Worm (Caenorhabditis elegans) whole organism, young adult: ENCODE data around the gene C50E3.11.

Experiments
- F49E8.2 ChIP-seq: sonication (generic microtip); optimal IDR thresholded peaks from 3 replicates; lab custom pipeline; 2017; ENCODE audit warnings: missing genetic modification characterization, mild to moderate bottlenecking, missing compliant biosample characterization, antibody characterized with exemption, moderate library complexity; ENCODE audit not compliant: insufficient read depth
- F55B11.4 ChIP-seq: sonication (generic microtip); optimal IDR thresholded peaks from 2 replicates; lab custom pipeline; 2016; ENCODE audit warnings: missing compliant biosample characterization, missing genetic modification characterization, borderline replicate concordance; ENCODE audit not compliant: insufficient read depth
- ama-1 ChIP-seq, 3 experiments: fragments of 150-350 bp in 1 of 3; sonication (generic microtip) in 2 of 3; optimal IDR thresholded peaks; 2 replicates each; lab custom pipeline; 2014 to 2018; ENCODE audit warnings: missing biosample characterization in 2 of 3, missing genetic modification characterization in 2 of 3, missing genetic modification reagents in 2 of 3
- him-1 ChIP-seq: sonication (generic microtip); optimal IDR thresholded peaks from 2 replicates; lab custom pipeline; 2016; ENCODE audit warnings: missing genotype, missing genetic modification reagents, missing genetic modification characterization, missing compliant biosample characterization
- snpc-4 ChIP-seq, 5 experiments: fragments of 150-350 bp in 1 of 5; sonication (generic microtip) in 4 of 5; optimal IDR thresholded peaks; 2 replicates each; lab custom pipeline; 2014 to 2018; ENCODE audit warnings: missing genetic modification characterization in 5 of 5, missing biosample characterization in 3 of 5, antibody characterized with exemption in 2 of 5, mild to moderate bottlenecking in 2 of 5, missing compliant biosample characterization in 2 of 5, missing genotype in 2 of 5, moderate library complexity in 2 of 5, missing genetic modification reagents in 1 of 5

DNA sequence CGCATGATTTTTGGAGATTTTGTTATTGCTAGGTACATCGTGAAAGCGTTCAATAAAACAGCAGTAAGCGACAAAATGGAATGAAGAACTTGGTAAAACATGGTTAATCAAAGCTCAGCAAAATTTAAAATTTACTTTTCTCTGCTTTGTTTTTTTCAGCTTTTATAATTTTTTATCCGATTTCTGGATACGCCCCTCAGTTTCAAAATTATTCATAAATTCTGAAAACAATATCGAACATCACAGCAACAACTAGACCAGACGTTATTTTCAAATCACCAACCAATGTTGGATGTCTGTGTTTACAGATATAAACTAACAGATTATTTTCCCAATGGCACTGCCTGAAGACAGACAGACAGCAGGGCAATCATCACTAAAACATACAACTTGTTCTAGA is 31.4 kb upstream of the C50E3.11 start, which contains the start of gene srd-31:
- no peak for TF ChIP-seq F49E8.2 (tag; lab: Kevin White, UChicago)
- TF ChIP-seq ama-1 (optimal IDR thresholded peaks at IDR 0.05; lab: Kevin White, UChicago): no peak
- no peak for TF ChIP-seq ama-1 (GFP tag; optimal IDR thresholded peaks at IDR 0.05; lab: Kevin White, UChicago)
- no peak for TF ChIP-seq him-1 (tag; lab: Kevin White, UChicago)
- no peak for TF ChIP-seq F55B11.4 (tag; lab: Kevin White, UChicago)
- no peak for TF ChIP-seq snpc-4 (GFP tag; optimal IDR thresholded peaks at IDR 0.05; lab: Kevin White, UChicago)
- TF ChIP-seq snpc-4 (tag; optimal IDR thresholded peaks at IDR 0.05; lab: Kevin White, UChicago): no peak
